Fruit fly (Drosophila melanogaster) S2 (cell line): Measurements from ENCODE around the gene CG32295.

Experiments used
- CG8478 ChIP-seq: fragments of >200 bp; optimal IDR thresholded peaks from 2 replicates; lab custom pipeline; 2018
- CTCF ChIP-seq, 2 experiments: fragments of >200 bp; optimal IDR thresholded peaks; 2 replicates each; lab custom pipeline; 2018

- TF ChIP-seq CG8478 (no peak), CTCF (optimal IDR thresholded peaks at IDR 0.05; lab: Kevin White, UChicago) (no peak)
These were observed 19.1 kb upstream of the CG32295 start for dm6 chr3L:2545913-2546312.
